Fruit fly (Drosophila melanogaster): ENCODE results near the gene Schip1.

Gene Schip1

dm6 chr2L:10299810-10300147 is 31.1 kb downstream of the Schip1 start, which contains the start of gene CYLD:
Gene CYLD, minus strand, starts transcription at chr2L:10299847.
- no peak for TF ChIP-seq CG8159 (tag; optimal IDR thresholded peaks at IDR 0.05)
- TF ChIP-seq Snoo (tag; optimal IDR thresholded peaks at IDR 0.05): peak; percentile 38
- TF ChIP-seq gl (tag; optimal IDR thresholded peaks at IDR 0.05): no peak
- TF ChIP-seq CG15710 (tag; optimal IDR thresholded peaks at IDR 0.05): peak; percentile 50
- TF ChIP-seq CG34367 (tag; optimal IDR thresholded peaks at IDR 0.05): peak; percentile 43
- TF ChIP-seq CG32121 (GFP tag; IDR thresholded peaks at IDR 0.05): peak; percentile 76; the same call in 1 of the 2 replicates
- no peak for TF ChIP-seq Pif1A (GFP tag; optimal IDR thresholded peaks at IDR 0.05)
- peak; percentile 66 for TF ChIP-seq CG17806 (tag; optimal IDR thresholded peaks at IDR 0.05)
- peak; percentile 58 for TF ChIP-seq CG9948 (tag; optimal IDR thresholded peaks at IDR 0.05)
- TF ChIP-seq CG8301 (tag; optimal IDR thresholded peaks at IDR 0.05): peak; percentile 68
- peak; percentile 82 for TF ChIP-seq D1 (tag; optimal IDR thresholded peaks at IDR 0.05)

- TF ChIP-seq CG8301 (tag; optimal IDR thresholded peaks at IDR 0.05) (peak; percentile 6), CG14655 (GFP tag; optimal IDR thresholded peaks at IDR 0.05) (no peak), CG32121 (GFP tag; IDR thresholded peaks at IDR 0.05) (peak; percentile 43; the same call in 1 of the 2 replicates), CG34367 (tag; optimal IDR thresholded peaks at IDR 0.05) (no peak), D1 (tag; optimal IDR thresholded peaks at IDR 0.05) (no peak)
These were observed 31.7 kb downstream of the Schip1 start for dm6 chr2L:10299077-10299809.

dm6 chr2L:10298306-10298705 is 32.6 kb downstream of the Schip1 start:
- TF ChIP-seq CG32121 (GFP tag; IDR thresholded peaks at IDR 0.05) (no peak), Pif1B (GFP tag; optimal IDR thresholded peaks at IDR 0.05) (no peak), CG10348 (GFP tag; IDR thresholded peaks at IDR 0.05) (no peak), EcR (GFP tag; optimal IDR thresholded peaks at IDR 0.05) (no peak), CG13204 (GFP tag; optimal IDR thresholded peaks at IDR 0.05) (no peak), CG17806 (tag; optimal IDR thresholded peaks at IDR 0.05) (no peak), CG12605 (GFP tag; IDR thresholded peaks at IDR 0.05) (no peak), gl (tag; optimal IDR thresholded peaks at IDR 0.05) (no peak), CG8159 (tag; optimal IDR thresholded peaks at IDR 0.05) (no peak), CG8301 (tag; optimal IDR thresholded peaks at IDR 0.05) (no peak), rn (GFP tag; IDR thresholded peaks at IDR 0.05) (no peak), CG4496 (GFP tag; IDR thresholded peaks at IDR 0.05) (no peak), CG14655 (GFP tag; optimal IDR thresholded peaks at IDR 0.05) (no peak), CG15710 (tag; optimal IDR thresholded peaks at IDR 0.05) (no peak), CG9948 (tag; optimal IDR thresholded peaks at IDR 0.05) (no peak)

- TF ChIP-seq Pif1B (GFP tag; optimal IDR thresholded peaks at IDR 0.05) (no peak), CG8301 (tag; optimal IDR thresholded peaks at IDR 0.05) (no peak), fd96Ca (GFP tag; IDR thresholded peaks at IDR 0.05) (no peak), CG14655 (GFP tag; optimal IDR thresholded peaks at IDR 0.05) (no peak), rn (GFP tag; IDR thresholded peaks at IDR 0.05) (no peak), CG15710 (tag; optimal IDR thresholded peaks at IDR 0.05) (no peak), CG4496 (GFP tag; IDR thresholded peaks at IDR 0.05) (no peak), CG32121 (GFP tag; IDR thresholded peaks at IDR 0.05) (no peak), CG13204 (GFP tag; optimal IDR thresholded peaks at IDR 0.05) (no peak), gl (tag; optimal IDR thresholded peaks at IDR 0.05) (no peak), CG17806 (tag; optimal IDR thresholded peaks at IDR 0.05) (no peak), CG34367 (tag; optimal IDR thresholded peaks at IDR 0.05) (no peak), EcR (GFP tag; optimal IDR thresholded peaks at IDR 0.05) (no peak), Pif1A (GFP tag; optimal IDR thresholded peaks at IDR 0.05) (no peak), CG12605 (GFP tag; IDR thresholded peaks at IDR 0.05) (no peak), CG9948 (tag; optimal IDR thresholded peaks at IDR 0.05) (no peak)
These were observed 35.9 kb downstream of the Schip1 start, which contains the start of gene Hand for dm6 chr2L:10294798-10295669. Gene Hand, minus strand, starts transcription at chr2L:10295385.

- TF ChIP-seq CG15710 (tag; optimal IDR thresholded peaks at IDR 0.05) (peak; percentile 38), Ets98B (GFP tag; IDR thresholded peaks at IDR 0.05) (no peak; the same call in 1 of the 2 replicates), Snoo (tag; optimal IDR thresholded peaks at IDR 0.05) (no peak), CG17806 (tag; optimal IDR thresholded peaks at IDR 0.05) (peak; percentile 49), CG32121 (GFP tag; IDR thresholded peaks at IDR 0.05) (peak; percentile 66), CG34367 (tag; optimal IDR thresholded peaks at IDR 0.05) (no peak)
These were observed 38.8 kb downstream of the Schip1 start, which contains the start of gene Ufd4 for dm6 chr2L:10292066-10292560. Gene Ufd4, minus strand, starts transcription at chr2L:10292365.

- TF ChIP-seq Pif1B (GFP tag; optimal IDR thresholded peaks at IDR 0.05) (no peak), Pif1A (GFP tag; optimal IDR thresholded peaks at IDR 0.05) (no peak), CG32121 (GFP tag; IDR thresholded peaks at IDR 0.05) (no peak), CG13204 (GFP tag; optimal IDR thresholded peaks at IDR 0.05) (no peak), Ets98B (GFP tag; IDR thresholded peaks at IDR 0.05) (no peak), CG4496 (GFP tag; IDR thresholded peaks at IDR 0.05) (no peak), EcR (GFP tag; optimal IDR thresholded peaks at IDR 0.05) (no peak), gl (tag; optimal IDR thresholded peaks at IDR 0.05) (no peak)
These were observed 39.6 kb downstream of the Schip1 start for dm6 chr2L:10291276-10291675.

All from whole organism, pupa.